Worm (Caenorhabditis elegans): ENCODE measurements around the gene sra-4.

DNA sequence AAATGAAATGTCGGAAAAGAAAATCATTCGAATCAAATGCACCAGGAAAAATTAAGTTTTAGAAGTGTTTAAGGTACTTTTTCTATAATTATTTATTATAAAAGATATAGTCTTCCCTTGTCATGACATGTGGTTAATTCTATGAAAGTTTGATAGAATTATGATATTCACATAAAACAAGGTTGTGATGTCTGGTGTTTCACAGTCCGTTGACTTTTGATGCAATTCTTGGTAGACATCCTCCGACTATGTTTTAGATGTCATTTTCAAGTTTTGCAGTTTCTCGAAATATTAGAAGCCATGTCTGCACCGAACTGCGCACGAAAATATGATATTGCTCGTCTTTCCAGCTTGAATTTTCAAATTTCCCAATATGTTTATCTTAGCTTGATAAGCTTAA, 1.7 kb upstream of the sra-4 start, which contains the start of gene sra-7:
- TF ChIP-seq nfya-1 (tag; optimal IDR thresholded peaks at IDR 0.05; ENCODE audit: borderline replicate concordance, insufficient read depth) (no peak), lir-1 (GFP tag; conservative IDR thresholded peaks at IDR 0.05) (no peak), ama-1 (optimal IDR thresholded peaks at IDR 0.05) (no peak), ama-1 (GFP tag; optimal IDR thresholded peaks at IDR 0.05) (no peak), ceh-100 (GFP tag; IDR thresholded peaks at IDR 0.05) (no peak), snpc-4 (GFP tag; optimal IDR thresholded peaks at IDR 0.05) (no peak), snpc-4 (tag; optimal IDR thresholded peaks at IDR 0.05) (no peak), lin-26 (GFP tag; IDR thresholded peaks at IDR 0.05) (no peak), ztf-25 (GFP tag; IDR thresholded peaks at IDR 0.05) (no peak), dpl-1 (GFP tag; optimal IDR thresholded peaks at IDR 0.05) (no peak), ceh-40 (GFP tag; IDR thresholded peaks at IDR 0.05) (no peak), mxl-1 (tag; optimal IDR thresholded peaks at IDR 0.05) (no peak), ztf-18 (tag; optimal IDR thresholded peaks at IDR 0.05) (no peak), efl-1 (GFP tag; optimal IDR thresholded peaks at IDR 0.05) (no peak), pha-4 (tag; optimal IDR thresholded peaks at IDR 0.05) (no peak), hlh-26 (GFP tag; conservative IDR thresholded peaks at IDR 0.05) (no peak)
